Worm (Caenorhabditis elegans) whole organism, L2 larva: ENCODE measurements around the gene R05G9R.1.

Experiments used
- F13H6.1 ChIP-seq: sonication (generic microtip); optimal IDR thresholded peaks from 2 replicates; lab custom pipeline; 2016; ENCODE audit warnings: missing genetic modification characterization, missing compliant biosample characterization
- Y55F3AM.14 ChIP-seq: fragments of 200-800 bp; sonication (Bioruptor generic); optimal IDR thresholded peaks from 2 replicates; lab custom pipeline; 2018; ENCODE audit warnings: mild to moderate bottlenecking, missing genetic modification characterization, missing compliant biosample characterization
- alr-1 ChIP-seq: fragments of 150-350 bp; optimal IDR thresholded peaks from 2 replicates; lab custom pipeline; 2014; ENCODE audit warnings: missing biosample characterization, missing genetic modification characterization
- ama-1 ChIP-seq: fragments of 150-350 bp; optimal IDR thresholded peaks from 2 replicates; lab custom pipeline; 2018; ENCODE audit warnings: inconsistent platforms
- blmp-1 ChIP-seq: sonication (generic microtip); optimal IDR thresholded peaks from 2 replicates; lab custom pipeline; 2017; ENCODE audit warnings: missing genetic modification characterization, mild to moderate bottlenecking, missing compliant biosample characterization, antibody characterized with exemption, moderate library complexity; ENCODE audit not compliant: insufficient read depth
- ceh-16 ChIP-seq: fragments of 150-350 bp; optimal IDR thresholded peaks from 2 replicates; lab custom pipeline; 2014; ENCODE audit warnings: missing biosample characterization, missing genetic modification characterization
- ceh-82 ChIP-seq: fragments of 150-350 bp; optimal IDR thresholded peaks from 2 replicates; lab custom pipeline; 2014; ENCODE audit warnings: missing biosample characterization, missing genetic modification characterization
- crh-2 ChIP-seq: sonication (generic microtip); optimal IDR thresholded peaks from 2 replicates; lab custom pipeline; 2017; ENCODE audit warnings: missing biosample characterization, missing genetic modification characterization
- dmd-4 ChIP-seq: sonication (generic microtip); optimal IDR thresholded peaks from 2 replicates; lab custom pipeline; 2017; ENCODE audit warnings: missing biosample characterization, missing genetic modification characterization
- egl-27 ChIP-seq: sonication (generic microtip); optimal IDR thresholded peaks from 3 replicates; lab custom pipeline; 2017; ENCODE audit warnings: missing biosample characterization, missing genetic modification reagents, missing genetic modification characterization
- elt-1 ChIP-seq: fragments of 150-350 bp; optimal IDR thresholded peaks from 2 replicates; lab custom pipeline; 2014; ENCODE audit warnings: missing biosample characterization, missing genetic modification characterization
- elt-3 ChIP-seq: sonication (generic microtip); optimal IDR thresholded peaks from 2 replicates; lab custom pipeline; 2017; ENCODE audit warnings: missing biosample characterization, missing genetic modification characterization
- fos-1 ChIP-seq: fragments of 150-350 bp; optimal IDR thresholded peaks from 2 replicates; lab custom pipeline; 2014; ENCODE audit warnings: missing biosample characterization, missing genetic modification characterization
- gmeb-1 ChIP-seq: fragments of 150-350 bp; optimal IDR thresholded peaks from 2 replicates; lab custom pipeline; 2014; ENCODE audit warnings: missing biosample characterization, missing genetic modification characterization
- lin-11 ChIP-seq: fragments of 150-350 bp; sonication (generic microtip); optimal IDR thresholded peaks from 2 replicates; lab custom pipeline; 2014; ENCODE audit warnings: missing biosample characterization, missing genetic modification characterization, inconsistent platforms, mixed read lengths
- lin-13 ChIP-seq: fragments of 150-350 bp; optimal IDR thresholded peaks from 2 replicates; lab custom pipeline; 2014; ENCODE audit warnings: missing biosample characterization, missing genetic modification reagents, missing genetic modification characterization
- lin-39 ChIP-seq: fragments of 150-350 bp; optimal IDR thresholded peaks from 2 replicates; lab custom pipeline; 2014; ENCODE audit warnings: missing biosample characterization, missing genetic modification reagents, missing genetic modification characterization
- lsy-2 ChIP-seq, 2 experiments: fragments of 150-350 bp in 1 of 2; sonication (generic microtip) in 1 of 2; optimal IDR thresholded peaks; 2 replicates each; lab custom pipeline; 2014 to 2017; ENCODE audit warnings: missing biosample characterization in 2 of 2, missing genetic modification characterization in 2 of 2
- mab-5 ChIP-seq: fragments of 150-350 bp; optimal IDR thresholded peaks from 2 replicates; lab custom pipeline; 2014; ENCODE audit warnings: missing biosample characterization, missing genetic modification characterization
- mdl-1 ChIP-seq, 2 experiments: fragments of 150-350 bp in 1 of 2; sonication (generic microtip) in 1 of 2; optimal IDR thresholded peaks; 2 replicates each; lab custom pipeline; 2017; ENCODE audit warnings: missing biosample characterization in 2 of 2, missing genetic modification characterization in 2 of 2
- nhr-11 ChIP-seq: fragments of 150-350 bp; optimal IDR thresholded peaks from 2 replicates; lab custom pipeline; 2014; ENCODE audit warnings: missing biosample characterization, missing genetic modification characterization
- nhr-12 ChIP-seq: fragments of 150-350 bp; optimal IDR thresholded peaks from 2 replicates; lab custom pipeline; 2014; ENCODE audit warnings: missing biosample characterization, missing genetic modification characterization
- nhr-129 ChIP-seq: fragments of 150-350 bp; optimal IDR thresholded peaks from 2 replicates; lab custom pipeline; 2014; ENCODE audit warnings: missing biosample characterization, missing genetic modification characterization
- nhr-21 ChIP-seq: fragments of 150-350 bp; optimal IDR thresholded peaks from 2 replicates; lab custom pipeline; 2014; ENCODE audit warnings: missing biosample characterization, missing genetic modification characterization
- nhr-23 ChIP-seq: fragments of 150-350 bp; optimal IDR thresholded peaks from 2 replicates; lab custom pipeline; 2014; ENCODE audit warnings: missing biosample characterization, missing genetic modification reagents, missing genetic modification characterization
- nhr-25 ChIP-seq: fragments of 150-350 bp; sonication (generic microtip); optimal IDR thresholded peaks from 3 replicates; lab custom pipeline; 2014; ENCODE audit warnings: missing biosample characterization, missing genetic modification characterization
- nhr-6 ChIP-seq: fragments of 150-350 bp; optimal IDR thresholded peaks from 2 replicates; lab custom pipeline; 2014; ENCODE audit warnings: missing biosample characterization, missing genetic modification characterization
- peb-1 ChIP-seq: fragments of 150-350 bp; optimal IDR thresholded peaks from 2 replicates; lab custom pipeline; 2014; ENCODE audit warnings: missing biosample characterization, missing genetic modification characterization
- sem-4 ChIP-seq: fragments of 150-350 bp; optimal IDR thresholded peaks from 2 replicates; lab custom pipeline; 2014; ENCODE audit warnings: missing biosample characterization, missing genetic modification reagents, missing genetic modification characterization
- skn-1 ChIP-seq: sonication (generic microtip); optimal IDR thresholded peaks from 2 replicates; lab custom pipeline; 2017; ENCODE audit warnings: missing biosample characterization, missing genetic modification characterization
- sma-3 ChIP-seq: sonication (generic microtip); optimal IDR thresholded peaks from 2 replicates; lab custom pipeline; 2016; ENCODE audit warnings: missing genetic modification reagents, missing genetic modification characterization, missing compliant biosample characterization
- sma-9 ChIP-seq, 2 experiments: fragments of 150-350 bp in 1 of 2; sonication (generic microtip) in 1 of 2; optimal IDR thresholded peaks; 2 replicates each; lab custom pipeline; 2014 to 2016; ENCODE audit warnings: missing genetic modification characterization in 2 of 2, mild to moderate bottlenecking in 1 of 2, missing biosample characterization in 1 of 2, missing compliant biosample characterization in 1 of 2, missing genetic modification reagents in 1 of 2, moderate library complexity in 1 of 2
- snpc-4 ChIP-seq: fragments of 150-350 bp; optimal IDR thresholded peaks from 2 replicates; lab custom pipeline; 2014; ENCODE audit warnings: missing biosample characterization, missing genetic modification characterization
- unc-39 ChIP-seq: fragments of 150-350 bp; optimal IDR thresholded peaks from 2 replicates; lab custom pipeline; 2014; ENCODE audit warnings: missing biosample characterization, missing genetic modification characterization
- unc-55 ChIP-seq: fragments of 150-350 bp; sonication (generic microtip); optimal IDR thresholded peaks from 3 replicates; lab custom pipeline; 2014; ENCODE audit warnings: missing biosample characterization, missing genetic modification reagents, missing genetic modification characterization
- unc-62 ChIP-seq: fragments of 150-350 bp; optimal IDR thresholded peaks from 2 replicates; lab custom pipeline; 2014; ENCODE audit warnings: missing biosample characterization, missing genetic modification reagents, missing genetic modification characterization
- ztf-11 ChIP-seq: sonication (generic microtip); optimal IDR thresholded peaks from 2 replicates; lab custom pipeline; 2017; ENCODE audit warnings: missing biosample characterization, missing genetic modification characterization

Gene R05G9R.1

DNA sequence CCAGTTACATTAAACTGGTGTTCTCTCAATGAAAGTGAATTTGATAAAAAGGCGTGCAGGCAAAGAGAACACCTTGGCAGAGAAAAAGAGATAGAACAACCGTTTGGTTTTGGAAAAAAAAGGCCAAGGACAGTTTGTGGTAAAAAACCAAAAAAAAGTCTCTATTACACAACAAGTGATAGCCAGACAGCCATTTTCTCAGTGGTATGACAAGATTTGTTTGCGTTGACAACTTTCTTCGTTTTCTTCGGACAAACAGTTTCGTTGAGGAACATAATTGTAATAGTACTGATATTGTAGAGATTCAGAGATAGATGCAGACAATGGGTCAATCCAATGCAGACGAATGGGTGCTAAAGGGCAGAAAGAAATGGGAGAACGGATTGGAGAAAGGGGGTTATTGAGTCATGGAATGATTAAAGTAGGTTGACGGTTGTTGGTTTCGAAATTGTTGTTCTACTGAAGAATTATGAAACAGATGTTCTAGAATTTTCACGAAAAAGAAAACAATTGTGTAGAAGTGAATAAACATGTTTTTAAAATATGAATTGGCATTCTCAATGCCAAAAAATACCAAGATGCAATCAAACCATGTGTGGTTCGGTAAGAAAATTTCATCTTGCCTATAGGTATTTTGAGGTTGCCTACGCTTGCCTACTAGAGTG is 48.5 kb upstream of the R05G9R.1 start:
- TF ChIP-seq lin-13 (GFP tag; lab: Kevin White, UChicago) (no peak), unc-39 (tag; lab: Kevin White, UChicago) (no peak), nhr-6 (tag; lab: Kevin White, UChicago) (peak; percentile 17), unc-55 (no peak), Y55F3AM.14 (GFP tag; lab: Kevin White, UChicago) (peak; percentile 35), lsy-2 (tag; optimal IDR thresholded peaks at IDR 0.05; lab: Kevin White, UChicago) (peak in 1 of 2 experiments; percentile 9), dmd-4 (tag; lab: Kevin White, UChicago) (no peak), fos-1 (tag; lab: Kevin White, UChicago) (peak; percentile 29), blmp-1 (tag; lab: Kevin White, UChicago) (peak; percentile 94), nhr-25 (tag; lab: Kevin White, UChicago) (peak; percentile 72), ceh-16 (tag; lab: Kevin White, UChicago) (no peak), F13H6.1 (peak; percentile 9), sma-9 (GFP tag; optimal IDR thresholded peaks at IDR 0.05; lab: Kevin White, UChicago) (peak; percentile 24), sma-9 (tag; optimal IDR thresholded peaks at IDR 0.05; lab: Kevin White, UChicago) (no peak), ama-1 (lab: Kevin White, UChicago) (no peak), elt-1 (tag; lab: Kevin White, UChicago) (no peak), sma-3 (GFP tag; lab: Kevin White, UChicago) (peak; percentile 56), peb-1 (no peak)

ce11 chrII:6561300-6561699 is 47.5 kb upstream of the R05G9R.1 start, which contains the start of gene F18C5.10:
Gene F18C5.10 (minus strand): TSS chrII:6561444.
- TF ChIP-seq alr-1: no peak
- TF ChIP-seq dmd-4 (tag; lab: Kevin White, UChicago): no peak
- no peak for TF ChIP-seq ceh-16 (tag; lab: Kevin White, UChicago)
- TF ChIP-seq nhr-21 (tag; lab: Kevin White, UChicago): no peak
- TF ChIP-seq mdl-1 (tag; optimal IDR thresholded peaks at IDR 0.05; lab: Kevin White, UChicago): no peak
- TF ChIP-seq egl-27 (tag; lab: Kevin White, UChicago): no peak
- TF ChIP-seq nhr-129: peak; percentile 74
- TF ChIP-seq ama-1 (lab: Kevin White, UChicago): peak; percentile 60
- no peak for TF ChIP-seq sem-4
- no peak for TF ChIP-seq unc-62
- no peak for TF ChIP-seq skn-1 (tag; lab: Kevin White, UChicago)
- TF ChIP-seq blmp-1 (tag; lab: Kevin White, UChicago): no peak
- TF ChIP-seq lin-39 (tag; lab: Kevin White, UChicago): no peak
- TF ChIP-seq gmeb-1: no peak
- TF ChIP-seq elt-3 (tag; lab: Kevin White, UChicago): no peak
- no peak for TF ChIP-seq elt-1 (tag; lab: Kevin White, UChicago)
- no peak for TF ChIP-seq snpc-4 (tag; lab: Kevin White, UChicago)
- TF ChIP-seq nhr-23 (tag; lab: Kevin White, UChicago): no peak
- no peak for TF ChIP-seq ceh-82 (tag; lab: Kevin White, UChicago)
- no peak for TF ChIP-seq sma-9 (GFP tag; optimal IDR thresholded peaks at IDR 0.05; lab: Kevin White, UChicago)
- TF ChIP-seq sma-9 (tag; optimal IDR thresholded peaks at IDR 0.05; lab: Kevin White, UChicago): no peak
- no peak for TF ChIP-seq fos-1 (tag; lab: Kevin White, UChicago)
- no peak for TF ChIP-seq F13H6.1
- no peak for TF ChIP-seq crh-2 (tag; lab: Kevin White, UChicago)
- TF ChIP-seq sma-3 (GFP tag; lab: Kevin White, UChicago): no peak
- TF ChIP-seq lsy-2 (tag; optimal IDR thresholded peaks at IDR 0.05; lab: Kevin White, UChicago): peak in 1 of 2 experiments; percentile 9
- no peak for TF ChIP-seq lin-11 (tag; lab: Kevin White, UChicago)

ce11 chrII:6560291-6560690 is 46.5 kb upstream of the R05G9R.1 start:
- TF ChIP-seq ceh-16 (tag; lab: Kevin White, UChicago) (no peak), nhr-12 (tag; lab: Kevin White, UChicago) (no peak), nhr-129 (peak; percentile 27), blmp-1 (tag; lab: Kevin White, UChicago) (no peak), lin-11 (tag; lab: Kevin White, UChicago) (no peak), crh-2 (tag; lab: Kevin White, UChicago) (no peak), lsy-2 (tag; optimal IDR thresholded peaks at IDR 0.05; lab: Kevin White, UChicago) (no peak), sma-3 (GFP tag; lab: Kevin White, UChicago) (no peak), Y55F3AM.14 (GFP tag; lab: Kevin White, UChicago) (no peak), elt-1 (tag; lab: Kevin White, UChicago) (no peak), nhr-11 (tag; lab: Kevin White, UChicago) (no peak), nhr-6 (tag; lab: Kevin White, UChicago) (no peak), mab-5 (no peak), ztf-11 (no peak), ama-1 (lab: Kevin White, UChicago) (peak; percentile 51)
